Fruit fly (Drosophila melanogaster): ENCODE data around the gene Ddrgk1.

The Ddrgk1 gene

dm6 chr3R:21246492-21247061 is 31.7 kb downstream of the Ddrgk1 start, which contains the start of gene ETHR (continued):
- no peak for TF ChIP-seq YL-1 (GFP tag; optimal IDR thresholded peaks at IDR 0.05)
- TF ChIP-seq crol (GFP tag; IDR thresholded peaks at IDR 0.05), result peak; percentile 88
- no peak for TF ChIP-seq hb (GFP tag; IDR thresholded peaks at IDR 0.05; ENCODE audit: partially characterized antibody)
- TF ChIP-seq jumu (GFP tag; optimal IDR thresholded peaks at IDR 0.05), result no peak
- no peak for TF ChIP-seq gce (GFP tag; IDR thresholded peaks at IDR 0.05)
- no peak for TF ChIP-seq CG8359 (GFP tag; optimal IDR thresholded peaks at IDR 0.05; ENCODE audit: borderline replicate concordance)
- TF ChIP-seq CG9932 (GFP tag; IDR thresholded peaks at IDR 0.05), result no peak; the same call in 1 of the 2 replicates
- TF ChIP-seq CkIIα-i1 (GFP tag; IDR thresholded peaks at IDR 0.05), result no peak
- TF ChIP-seq CG11093 (GFP tag; IDR thresholded peaks at IDR 0.05), result no peak
- no peak for TF ChIP-seq luna (GFP tag; optimal IDR thresholded peaks at IDR 0.05)
- no peak for TF ChIP-seq CG11398 (GFP tag; optimal IDR thresholded peaks at IDR 0.05)
- TF ChIP-seq MTF-1 (GFP tag; optimal IDR thresholded peaks at IDR 0.05; ENCODE audit: borderline replicate concordance), result no peak
- TF ChIP-seq CG10654 (GFP tag; optimal IDR thresholded peaks at IDR 0.05), result no peak
- no peak for TF ChIP-seq fd102C (GFP tag; optimal IDR thresholded peaks at IDR 0.05)
- no peak for TF ChIP-seq ash1 (GFP tag; optimal IDR thresholded peaks at IDR 0.05)
- TF ChIP-seq dmrt99B (tag; optimal IDR thresholded peaks at IDR 0.05), result peak; percentile 17
- TF ChIP-seq wdn (GFP tag; IDR thresholded peaks at IDR 0.05), result peak; percentile 14; the same call in 1 of the 2 replicates
- TF ChIP-seq az2 (GFP tag; optimal IDR thresholded peaks at IDR 0.05), result no peak
- TF ChIP-seq GATAe (GFP tag; conservative IDR thresholded peaks at IDR 0.05), result no peak
- no peak for TF ChIP-seq Ada2b (GFP tag; IDR thresholded peaks at IDR 0.05)
- no peak for TF ChIP-seq schlank (tag; optimal IDR thresholded peaks at IDR 0.05)
- no peak for TF ChIP-seq salm (tag; optimal IDR thresholded peaks at IDR 0.05)
- peak; percentile 56 for TF ChIP-seq Fer1 (GFP tag; optimal IDR thresholded peaks at IDR 0.05)
- peak; percentile 47 for TF ChIP-seq CG9727 (GFP tag; optimal IDR thresholded peaks at IDR 0.05)
- TF ChIP-seq phol (tag; optimal IDR thresholded peaks at IDR 0.05), result no peak
- no peak for TF ChIP-seq Mes4 (GFP tag; optimal IDR thresholded peaks at IDR 0.05)
- peak; percentile 35 for TF ChIP-seq BEAF-32 (GFP tag; optimal IDR thresholded peaks at IDR 0.05)
- no peak for TF ChIP-seq CG8089 (GFP tag; optimal IDR thresholded peaks at IDR 0.05)
- TF ChIP-seq CG13624 (GFP tag; optimal IDR thresholded peaks at IDR 0.05), result no peak
- no peak for TF ChIP-seq Abd-B (GFP tag; optimal IDR thresholded peaks at IDR 0.05)
- no peak for TF ChIP-seq HLH3B (GFP tag; IDR thresholded peaks at IDR 0.05)
- TF ChIP-seq Elba2 (GFP tag; optimal IDR thresholded peaks at IDR 0.05), result no peak
- no peak for TF ChIP-seq CHES-1-like (GFP tag; optimal IDR thresholded peaks at IDR 0.05)
- TF ChIP-seq hkb (optimal IDR thresholded peaks at IDR 0.05), result no peak
- peak; percentile 64 for TF ChIP-seq hkb (GFP tag; IDR thresholded peaks at IDR 0.05)
- TF ChIP-seq Dfd (GFP tag; optimal IDR thresholded peaks at IDR 0.05), result no peak

DNA sequence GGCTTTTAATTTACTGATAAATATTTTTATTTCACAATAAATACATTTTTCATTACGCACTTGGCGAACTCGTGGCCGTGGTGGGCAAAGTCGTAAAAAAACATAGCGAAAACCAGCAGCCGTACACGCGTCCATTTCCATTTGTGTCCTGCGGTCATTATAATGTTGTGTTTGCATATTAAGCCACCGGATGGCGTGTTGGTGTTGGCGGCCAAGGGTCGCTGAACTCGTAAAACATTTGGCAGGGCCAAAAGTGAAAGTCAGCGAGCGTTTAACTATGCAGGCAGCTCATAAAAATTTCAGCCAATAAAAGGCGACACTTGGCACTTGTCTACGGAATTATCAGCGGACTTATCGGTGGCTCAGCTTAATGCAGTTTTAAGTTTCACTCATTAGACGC is 37.6 kb downstream of the Ddrgk1 start:
- TF ChIP-seq CG42726 (GFP tag; IDR thresholded peaks at IDR 0.05; ENCODE audit: partially characterized antibody), result no peak
- TF ChIP-seq CTCF (GFP tag; optimal IDR thresholded peaks at IDR 0.05), result peak; percentile 75
- peak; percentile 83 for TF ChIP-seq CG10979 (tag; optimal IDR thresholded peaks at IDR 0.05)
- no peak for TF ChIP-seq CG13287 (GFP tag; IDR thresholded peaks at IDR 0.05; ENCODE audit: partially characterized antibody)

DNA sequence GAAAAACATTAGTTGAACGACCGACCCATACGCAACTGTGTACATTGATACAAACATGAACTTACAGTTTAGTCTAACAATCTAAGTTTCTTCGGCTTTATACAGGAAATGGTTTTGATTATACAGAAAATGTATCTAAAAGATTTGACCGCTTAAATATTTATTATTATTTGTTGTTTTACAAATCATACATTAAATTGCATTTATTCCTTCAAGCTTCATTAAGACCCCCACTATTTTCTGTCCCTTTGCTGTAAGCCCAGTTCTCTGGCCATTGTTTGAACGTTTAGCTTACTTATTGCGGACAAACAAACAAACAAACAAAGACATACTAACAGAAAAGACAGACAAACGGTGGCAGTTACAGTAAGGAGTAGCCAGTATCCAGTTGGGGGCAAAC is 39.4 kb downstream of the Ddrgk1 start:
- TF ChIP-seq Bgb (GFP tag; IDR thresholded peaks at IDR 0.05; ENCODE audit: partially characterized antibody) (no peak), Ada2b (GFP tag; IDR thresholded peaks at IDR 0.05) (no peak), gem (tag; optimal IDR thresholded peaks at IDR 0.05) (peak; percentile 14), rib (GFP tag; IDR thresholded peaks at IDR 0.05) (no peak), Lhr (GFP tag; optimal IDR thresholded peaks at IDR 0.05) (no peak), CG2678 (tag; optimal IDR thresholded peaks at IDR 0.05) (peak; percentile 18), CG4424 (GFP tag; optimal IDR thresholded peaks at IDR 0.05) (no peak), tio (GFP tag; optimal IDR thresholded peaks at IDR 0.05) (no peak), CG1024 (GFP tag; IDR thresholded peaks at IDR 0.05) (no peak), CG15514 (GFP tag; optimal IDR thresholded peaks at IDR 0.05) (no peak), CG12299 (tag; optimal IDR thresholded peaks at IDR 0.05) (no peak), lbe (GFP tag; optimal IDR thresholded peaks at IDR 0.05) (no peak), tna (GFP tag; IDR thresholded peaks at IDR 0.05; ENCODE audit: partially characterized antibody) (no peak)
